Fruit fly (Drosophila melanogaster): ENCODE measurements around the gene CG32086.

The CG32086 gene

DNA sequence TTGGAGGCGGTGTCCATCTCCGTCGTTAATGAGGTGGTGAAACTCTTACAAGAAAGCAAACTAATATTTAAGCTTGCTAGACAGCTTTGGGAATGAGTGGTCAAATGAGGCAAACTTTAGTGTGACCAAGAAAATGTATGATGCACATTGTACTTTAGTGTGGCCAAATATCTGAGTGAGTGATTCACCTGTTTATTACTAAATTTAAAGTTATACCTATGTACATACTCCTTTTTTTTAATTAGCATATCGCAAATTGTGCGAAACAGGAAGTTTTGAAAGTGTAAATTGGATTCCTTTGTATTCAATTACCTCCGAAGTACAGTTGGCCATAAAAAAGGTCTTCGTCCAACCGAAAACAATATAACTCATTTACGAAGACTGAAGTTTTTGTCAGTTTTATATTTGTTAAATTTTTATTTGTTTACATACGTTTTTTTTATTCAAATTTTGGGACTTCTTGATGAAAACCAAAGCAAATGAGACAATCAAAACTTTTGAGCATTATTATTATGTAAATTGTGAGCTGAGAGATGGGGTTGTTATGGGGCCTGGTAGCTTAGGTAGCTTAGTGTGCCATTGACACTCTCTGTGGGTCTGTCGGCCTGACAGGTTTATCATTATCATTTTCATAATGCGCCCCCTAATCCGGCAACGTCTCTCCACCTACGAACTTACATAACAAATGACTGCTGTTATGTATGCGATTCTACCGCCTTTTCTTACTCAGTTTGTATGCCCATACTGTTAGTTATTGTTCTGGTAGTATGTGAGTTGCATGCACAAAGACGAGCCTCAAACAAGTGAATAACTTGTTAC, 44.1 kb downstream of the CG32086 start (continued):
- TF ChIP-seq insv (GFP tag; optimal IDR thresholded peaks at IDR 0.05) (no peak), Bteb2 (GFP tag; optimal IDR thresholded peaks at IDR 0.05) (no peak), vfl (GFP tag; optimal IDR thresholded peaks at IDR 0.05) (no peak), wek (GFP tag; optimal IDR thresholded peaks at IDR 0.05) (no peak), Kr (GFP tag; optimal IDR thresholded peaks at IDR 0.05) (no peak), CG7271 (tag; optimal IDR thresholded peaks at IDR 0.05) (no peak), ro (GFP tag; IDR thresholded peaks at IDR 0.05) (no peak), dimm (GFP tag; IDR thresholded peaks at IDR 0.05) (no peak), CG42726 (GFP tag; IDR thresholded peaks at IDR 0.05; ENCODE audit: partially characterized antibody) (no peak), Atf6 (GFP tag; IDR thresholded peaks at IDR 0.05) (no peak), tll (GFP tag; optimal IDR thresholded peaks at IDR 0.05) (no peak), da (GFP tag; optimal IDR thresholded peaks at IDR 0.05) (no peak), stwl (tag; optimal IDR thresholded peaks at IDR 0.05) (peak; percentile 98), CG10209 (GFP tag; optimal IDR thresholded peaks at IDR 0.05) (no peak), Pdp1 (GFP tag; optimal IDR thresholded peaks at IDR 0.05) (peak in 1 of 2 experiments; percentile 72), Hr51 (GFP tag; optimal IDR thresholded peaks at IDR 0.05) (no peak), Antp (GFP tag; optimal IDR thresholded peaks at IDR 0.05) (no peak), CG13287 (GFP tag; IDR thresholded peaks at IDR 0.05; ENCODE audit: partially characterized antibody) (peak; percentile 46; the same call in 1 of the 2 replicates), CG1603 (tag; optimal IDR thresholded peaks at IDR 0.05) (no peak), pita (GFP tag; optimal IDR thresholded peaks at IDR 0.05) (no peak), her (GFP tag; optimal IDR thresholded peaks at IDR 0.05) (no peak), CG11560 (tag; IDR thresholded peaks at IDR 0.05) (no peak), Camta (GFP tag; optimal IDR thresholded peaks at IDR 0.05) (no peak), CG6765 (GFP tag; optimal IDR thresholded peaks at IDR 0.05) (no peak), inv (GFP tag; IDR thresholded peaks at IDR 0.05; ENCODE audit: partially characterized antibody) (no peak), Lim3 (GFP tag; IDR thresholded peaks at IDR 0.05) (no peak), Spps (tag; optimal IDR thresholded peaks at IDR 0.05) (no peak), croc (GFP tag; conservative IDR thresholded peaks at IDR 0.05) (no peak), CG15514 (GFP tag; optimal IDR thresholded peaks at IDR 0.05) (no peak), Optix (GFP tag; IDR thresholded peaks at IDR 0.05) (no peak), Med (GFP tag) (peak; percentile 37), CG13123 (GFP tag; optimal IDR thresholded peaks at IDR 0.05) (no peak), slbo (GFP tag; IDR thresholded peaks at IDR 0.05) (no peak), dmrt99B (tag; optimal IDR thresholded peaks at IDR 0.05) (no peak), CG1832 (GFP tag; optimal IDR thresholded peaks at IDR 0.05) (no peak), Ada2b (GFP tag; IDR thresholded peaks at IDR 0.05) (no peak), Dip2 (GFP tag; IDR thresholded peaks at IDR 0.05) (no peak), sens-2 (GFP tag; IDR thresholded peaks at IDR 0.05) (no peak), vvl (GFP tag; IDR thresholded peaks at IDR 0.05) (peak; percentile 37; the same call in 1 of the 2 replicates), Eip74EF (GFP tag; optimal IDR thresholded peaks at IDR 0.05) (no peak), sens (GFP tag) (peak; percentile 55), gt (GFP tag; IDR thresholded peaks at IDR 0.05) (no peak)
